Fruit fly (Drosophila melanogaster) whole organism, embryonic: ENCODE measurements around the gene Psn.

Experiments
- BtbVII ChIP-seq: fragments of 200-800 bp; sonication (Bioruptor generic); optimal IDR thresholded peaks from 3 replicates; lab custom pipeline; 2017; ENCODE audit warnings: missing biosample characterization, mild to moderate bottlenecking, missing genetic modification characterization
- CG11398 ChIP-seq: fragments of 200-800 bp; sonication (Bioruptor generic); optimal IDR thresholded peaks from 2 replicates; lab custom pipeline; 2016; ENCODE audit warnings: missing biosample characterization, missing genetic modification characterization
- CG11695 ChIP-seq: fragments of 200-800 bp; sonication (Bioruptor generic); IDR thresholded peaks from 3 replicates; pipeline ENCODE4 v1.3.6; 2022; ENCODE audit warnings: missing biosample characterization, missing genetic modification characterization
- CG12155 ChIP-seq: fragments of 200-800 bp; sonication (Bioruptor generic); optimal IDR thresholded peaks from 3 replicates; lab custom pipeline; 2016; ENCODE audit warnings: missing biosample characterization, missing genetic modification characterization
- CG13624 ChIP-seq: fragments of 200-800 bp; sonication (Bioruptor generic); optimal IDR thresholded peaks from 2 replicates; lab custom pipeline; 2016; ENCODE audit warnings: missing biosample characterization, missing genetic modification characterization
- CG16779 ChIP-seq: fragments of 200-800 bp; sonication (Bioruptor generic); IDR thresholded peaks from 2 replicates; pipeline ENCODE4 v1.3.6; 2022; ENCODE audit warnings: missing biosample characterization, missing genetic modification characterization
- CG30431 ChIP-seq: fragments of 200-800 bp; sonication (Bioruptor generic); optimal IDR thresholded peaks from 2 replicates; lab custom pipeline; 2017; ENCODE audit warnings: missing biosample characterization, missing genetic modification characterization
- CG33213 ChIP-seq: fragments of 200-800 bp; sonication (Bioruptor generic); optimal IDR thresholded peaks from 3 replicates; lab custom pipeline; 2016; ENCODE audit warnings: missing biosample characterization, missing genetic modification characterization
- CG5180 ChIP-seq: fragments of 200-800 bp; sonication (Bioruptor generic); optimal IDR thresholded peaks from 3 replicates; lab custom pipeline; 2017; ENCODE audit warnings: missing biosample characterization, missing genetic modification characterization, mild to moderate bottlenecking, moderate library complexity, missing genetic modification reagents
- CG7372 ChIP-seq: fragments of 200-800 bp; sonication (Bioruptor generic); IDR thresholded peaks from 2 replicates; pipeline ENCODE4 v1.3.6; 2022; ENCODE audit warnings: missing biosample characterization, missing genetic modification characterization
- CG7786 ChIP-seq: fragments of 200-800 bp; sonication (Bioruptor generic); optimal IDR thresholded peaks from 2 replicates; lab custom pipeline; 2016; ENCODE audit warnings: missing biosample characterization, missing genetic modification characterization
- CG8290 ChIP-seq, 3 experiments: fragments of 200-800 bp; sonication (Bioruptor generic); optimal IDR thresholded peaks; 2 replicates each; lab custom pipeline; 2016 to 2019; ENCODE audit warnings: missing biosample characterization in 3 of 3, missing genetic modification characterization in 3 of 3, mild to moderate bottlenecking in 2 of 3, moderate library complexity in 1 of 3
- CG9797 ChIP-seq: fragments of 200-800 bp; sonication (Bioruptor generic); optimal IDR thresholded peaks from 3 replicates; lab custom pipeline; 2018; ENCODE audit warnings: missing biosample characterization, mild to moderate bottlenecking, missing genetic modification characterization
- CG9932 ChIP-seq: fragments of 200-800 bp; sonication (Bioruptor generic); IDR thresholded peaks from 2 replicates; pipeline ENCODE4 v1.3.6; 2022; ENCODE audit warnings: missing biosample characterization, missing genetic modification characterization
- CkIIα-i1 ChIP-seq: fragments of 200-800 bp; sonication (Bioruptor generic); IDR thresholded peaks from 2 replicates; pipeline ENCODE4 v1.3.6; 2022; ENCODE audit warnings: missing biosample characterization, missing genetic modification characterization
- CrebB ChIP-seq: fragments of 200-800 bp; sonication (Bioruptor generic); optimal IDR thresholded peaks from 3 replicates; lab custom pipeline; 2018; ENCODE audit warnings: missing biosample characterization, mild to moderate bottlenecking, missing genetic modification characterization
- Dll ChIP-seq: fragments of 200-800 bp; sonication (Bioruptor generic); IDR thresholded peaks from 4 replicates; pipeline ENCODE4 v1.3.6; 2022; ENCODE audit warnings: missing biosample characterization, missing genetic modification characterization; ENCODE audit not compliant: partially characterized antibody
- Fer3 ChIP-seq: fragments of 200-800 bp; sonication (Bioruptor generic); optimal IDR thresholded peaks from 2 replicates; lab custom pipeline; 2018; ENCODE audit warnings: missing biosample characterization, mild to moderate bottlenecking, missing genetic modification characterization, moderate library complexity
- Hr39 ChIP-seq: fragments of >200 bp; optimal IDR thresholded peaks from 2 replicates; lab custom pipeline; 2017
- Lhr ChIP-seq: fragments of 200-800 bp; sonication (Bioruptor generic); optimal IDR thresholded peaks from 3 replicates; lab custom pipeline; 2017; ENCODE audit warnings: mild to moderate bottlenecking, missing biosample characterization, missing genetic modification reagents, missing genetic modification characterization
- MTF-1 ChIP-seq: fragments of 200-800 bp; sonication (Bioruptor generic); optimal IDR thresholded peaks from 2 replicates; lab custom pipeline; 2018; ENCODE audit warnings: missing biosample characterization, mild to moderate bottlenecking, missing genetic modification characterization, borderline replicate concordance
- Mad ChIP-seq: fragments of 200-800 bp; sonication (Bioruptor generic); optimal IDR thresholded peaks from 2 replicates; lab custom pipeline; 2016; ENCODE audit warnings: missing biosample characterization, missing genetic modification characterization
- Med ChIP-seq: fragments of 200-800 bp; sonication (Bioruptor generic); peaks from one replicate; lab custom pipeline; 2016; ENCODE audit warnings: missing biosample characterization, missing genetic modification characterization, mild to moderate bottlenecking, inconsistent platforms, moderate library complexity
- Nf-YA ChIP-seq: fragments of 200-800 bp; sonication (Bioruptor generic); IDR thresholded peaks from 2 replicates; pipeline ENCODE4 v1.3.6; 2022; ENCODE audit warnings: missing biosample characterization, missing genetic modification characterization
- Nf-YC ChIP-seq: fragments of 200-800 bp; optimal IDR thresholded peaks from 3 replicates; lab custom pipeline; 2019; ENCODE audit warnings: missing biosample characterization, mild to moderate bottlenecking, missing genetic modification characterization, moderate library complexity
- Opbp ChIP-seq: fragments of 200-800 bp; sonication (Bioruptor generic); IDR thresholded peaks from 3 replicates; pipeline ENCODE4 v1.3.6; 2022; ENCODE audit warnings: missing biosample characterization, missing genetic modification characterization; ENCODE audit not compliant: partially characterized antibody
- Sox100B ChIP-seq: fragments of 200-800 bp; sonication (Bioruptor generic); optimal IDR thresholded peaks from 3 replicates; lab custom pipeline; 2018; ENCODE audit warnings: missing biosample characterization, mild to moderate bottlenecking, missing genetic modification characterization
- Sry-δ ChIP-seq: fragments of 200-800 bp; sonication (Bioruptor generic); optimal IDR thresholded peaks from 2 replicates; lab custom pipeline; 2016; ENCODE audit warnings: missing biosample characterization, missing genetic modification characterization
- TFAM ChIP-seq: fragments of 200-800 bp; sonication (Bioruptor generic); optimal IDR thresholded peaks from 2 replicates; lab custom pipeline; 2017; ENCODE audit warnings: missing biosample characterization, missing genetic modification characterization, inconsistent platforms
- az2 ChIP-seq: fragments of 200-800 bp; sonication (Bioruptor generic); optimal IDR thresholded peaks from 3 replicates; lab custom pipeline; 2016; ENCODE audit warnings: missing biosample characterization, missing genetic modification characterization
- br ChIP-seq: fragments of >200 bp; optimal IDR thresholded peaks from 2 replicates; lab custom pipeline; 2017
- btn ChIP-seq: fragments of 200-800 bp; sonication (Bioruptor generic); optimal IDR thresholded peaks from 2 replicates; lab custom pipeline; 2016; ENCODE audit warnings: missing biosample characterization, missing genetic modification characterization
- corto ChIP-seq: fragments of 200-800 bp; sonication (Bioruptor generic); optimal IDR thresholded peaks from 2 replicates; lab custom pipeline; 2016; ENCODE audit warnings: missing biosample characterization, mild to moderate bottlenecking, missing genetic modification characterization, moderate library complexity
- dmrt99B ChIP-seq: fragments of 200-800 bp; sonication (Bioruptor generic); optimal IDR thresholded peaks from 2 replicates; lab custom pipeline; 2018; ENCODE audit warnings: missing biosample characterization, mild to moderate bottlenecking, missing genetic modification characterization, moderate library complexity
- en ChIP-seq: fragments of 200-800 bp; sonication (Bioruptor generic); optimal IDR thresholded peaks from 2 replicates; lab custom pipeline; 2016; ENCODE audit warnings: missing biosample characterization, missing genetic modification characterization
- ftz-f1 ChIP-seq: fragments of 200-800 bp; sonication (Bioruptor generic); optimal IDR thresholded peaks from 2 replicates; lab custom pipeline; 2016; ENCODE audit warnings: missing biosample characterization, missing genetic modification characterization
- ken ChIP-seq: fragments of 200-800 bp; sonication (Bioruptor generic); IDR thresholded peaks from 3 replicates; pipeline ENCODE4 v1.3.6; 2022; ENCODE audit warnings: missing biosample characterization, missing genetic modification characterization
- klu ChIP-seq: fragments of 200-800 bp; sonication (Bioruptor generic); IDR thresholded peaks from 2 replicates; pipeline ENCODE4 v1.3.6; 2022; ENCODE audit warnings: missing biosample characterization, missing genetic modification characterization
- maf-S ChIP-seq: fragments of 200-800 bp; sonication (Bioruptor generic); optimal IDR thresholded peaks from 2 replicates; lab custom pipeline; 2016; ENCODE audit warnings: missing biosample characterization, missing genetic modification characterization
- nmo ChIP-seq: fragments of 200-800 bp; sonication (Bioruptor generic); optimal IDR thresholded peaks from 2 replicates; lab custom pipeline; 2018; ENCODE audit warnings: missing biosample characterization, mild to moderate bottlenecking, missing genetic modification characterization, moderate library complexity
- oc ChIP-seq: fragments of 200-800 bp; sonication (Bioruptor generic); optimal IDR thresholded peaks from 2 replicates; lab custom pipeline; 2018; ENCODE audit warnings: missing biosample characterization, mild to moderate bottlenecking, missing genetic modification characterization, moderate library complexity
- onecut ChIP-seq: fragments of 200-800 bp; sonication (Bioruptor generic); IDR thresholded peaks from 2 replicates; pipeline ENCODE4 v1.3.6; 2022; ENCODE audit warnings: missing biosample characterization, missing genetic modification characterization
- pfk ChIP-seq: fragments of 200-800 bp; sonication (Bioruptor generic); optimal IDR thresholded peaks from 2 replicates; lab custom pipeline; 2018; ENCODE audit warnings: missing biosample characterization, mild to moderate bottlenecking, missing genetic modification characterization, moderate library complexity
- pnt ChIP-seq: fragments of 200-800 bp; sonication (Bioruptor generic); optimal IDR thresholded peaks from 3 replicates; lab custom pipeline; 2016; ENCODE audit warnings: missing biosample characterization, missing genetic modification characterization
- row ChIP-seq: fragments of 200-800 bp; sonication (Bioruptor generic); IDR thresholded peaks from 3 replicates; pipeline ENCODE4 v1.3.6; 2022; ENCODE audit warnings: missing biosample characterization, missing genetic modification characterization
- toy ChIP-seq: fragments of 200-800 bp; sonication (Bioruptor generic); IDR thresholded peaks from 2 replicates; pipeline ENCODE4 v1.3.6; 2022; ENCODE audit warnings: missing biosample characterization, missing genetic modification characterization
- ttk ChIP-seq: fragments of 200-800 bp; sonication (Bioruptor generic); IDR thresholded peaks from 2 replicates; pipeline ENCODE4 v2.1.2; 2022; ENCODE audit warnings: missing biosample characterization, missing genetic modification characterization
- tx ChIP-seq: fragments of 200-800 bp; sonication (Bioruptor generic); optimal IDR thresholded peaks from 2 replicates; lab custom pipeline; 2016; ENCODE audit warnings: missing biosample characterization, missing genetic modification characterization
- vvl ChIP-seq: fragments of 200-800 bp; sonication (Bioruptor generic); IDR thresholded peaks from 2 replicates; pipeline ENCODE4 v1.3.6; 2022; ENCODE audit warnings: missing biosample characterization, missing genetic modification characterization
- zf30C ChIP-seq: fragments of 200-800 bp; sonication (Bioruptor generic); optimal IDR thresholded peaks from 3 replicates; lab custom pipeline; 2018; ENCODE audit warnings: missing biosample characterization, mild to moderate bottlenecking, missing genetic modification characterization

The Psn gene

dm6 chr3L:20401026-20401912 lies 31.0 kb upstream of the Psn start, which contains the start of gene trbl (continued):
- peak; percentile 83 for TF ChIP-seq Med
- no peak for TF ChIP-seq CG12155
- peak; percentile 27; the same call in 1 of the 2 replicates for TF ChIP-seq onecut (GFP tag; lab: Robert Waterston, UW)
- TF ChIP-seq maf-S (GFP tag; lab: Kevin White, UChicago) = no peak
- TF ChIP-seq CkIIα-i1 (GFP tag; lab: Robert Waterston, UW) = no peak
- TF ChIP-seq corto (GFP tag; lab: Kevin White, UChicago) = no peak
- no peak for TF ChIP-seq Nf-YA (GFP tag; lab: Robert Waterston, UW)
- TF ChIP-seq Opbp (GFP tag; lab: Robert Waterston, UW) = peak; percentile 86; the same call in 2 of the 3 replicates
- TF ChIP-seq oc (tag; lab: Kevin White, UChicago) = peak; percentile 47
- no peak for TF ChIP-seq Sry-δ (GFP tag; lab: Kevin White, UChicago)
- TF ChIP-seq BtbVII (GFP tag; lab: Kevin White, UChicago) = peak; percentile 66
- TF ChIP-seq CG13624 = peak; percentile 69
- TF ChIP-seq az2 (GFP tag; lab: Kevin White, UChicago) = no peak
- TF ChIP-seq row (GFP tag; lab: Robert Waterston, UW) = peak; percentile 9; the same call in 1 of the 3 replicates
- TF ChIP-seq btn (GFP tag; lab: Kevin White, UChicago) = no peak
- TF ChIP-seq Nf-YC = peak; percentile 59
- TF ChIP-seq CG9797 = peak; percentile 86
- peak; percentile 56; the same call in 1 of the 2 replicates for TF ChIP-seq vvl
- no peak for TF ChIP-seq CG33213 (GFP tag; lab: Kevin White, UChicago)
- no peak for TF ChIP-seq ttk (GFP tag; lab: Robert Waterston, UW)
- TF ChIP-seq Sox100B = no peak
- no peak for TF ChIP-seq pnt (GFP tag; lab: Kevin White, UChicago)
- TF ChIP-seq CG11398 (GFP tag; lab: Kevin White, UChicago) = peak; percentile 17
- no peak for TF ChIP-seq Hr39 (lab: Kevin White, UChicago)
- TF ChIP-seq toy (GFP tag; lab: Robert Waterston, UW) = no peak
- no peak for TF ChIP-seq CG7372 (GFP tag; lab: Robert Waterston, UW)
- peak; percentile 52 for TF ChIP-seq pfk (GFP tag; lab: Kevin White, UChicago)
- no peak for TF ChIP-seq CG9932 (GFP tag; lab: Robert Waterston, UW)
- TF ChIP-seq CrebB (tag; lab: Kevin White, UChicago) = peak; percentile 49
- no peak for TF ChIP-seq CG5180 (GFP tag; lab: Kevin White, UChicago)
- TF ChIP-seq CG7786 (GFP tag; lab: Kevin White, UChicago) = no peak
- peak; percentile 44 for TF ChIP-seq MTF-1 (GFP tag; lab: Kevin White, UChicago)
- TF ChIP-seq nmo (GFP tag; lab: Kevin White, UChicago) = peak; percentile 82
- TF ChIP-seq CG11695 (GFP tag; lab: Robert Waterston, UW) = no peak
- TF ChIP-seq CG16779 (GFP tag; lab: Robert Waterston, UW) = no peak
- peak; percentile 23 for TF ChIP-seq dmrt99B (tag; lab: Kevin White, UChicago)
- peak; percentile 43 for TF ChIP-seq CG8290 (GFP tag; optimal IDR thresholded peaks at IDR 0.05; lab: Kevin White, UChicago)
- peak; percentile 44 to 64 for TF ChIP-seq CG8290 (tag; optimal IDR thresholded peaks at IDR 0.05; lab: Kevin White, UChicago)
- TF ChIP-seq br = no peak
- TF ChIP-seq ken (GFP tag; lab: Robert Waterston, UW) = no peak
- no peak for TF ChIP-seq en (GFP tag; lab: Kevin White, UChicago)
- TF ChIP-seq tx (GFP tag; lab: Kevin White, UChicago) = no peak
- peak; percentile 74 for TF ChIP-seq ftz-f1 (GFP tag; lab: Kevin White, UChicago)
- no peak for TF ChIP-seq Fer3 (tag; lab: Kevin White, UChicago)
- no peak for TF ChIP-seq klu
- no peak for TF ChIP-seq Lhr (GFP tag; lab: Kevin White, UChicago)
- TF ChIP-seq TFAM (GFP tag; lab: Kevin White, UChicago) = no peak
- TF ChIP-seq Dll (GFP tag; lab: Robert Waterston, UW) = 0 out of 4 replicates have a peak, but pooled peaks have one; percentile 52
- no peak for TF ChIP-seq Mad (GFP tag; lab: Kevin White, UChicago)
- TF ChIP-seq zf30C = peak; percentile 38
- no peak for TF ChIP-seq CG30431 (GFP tag; lab: Kevin White, UChicago)
